Fruit fly (Drosophila melanogaster) whole organism, embryonic: ENCODE data around the gene RpS25.

Experiments
- Aef1 ChIP-seq: fragments of 200-800 bp; sonication (Bioruptor generic); IDR thresholded peaks from 3 replicates; pipeline ENCODE4 v1.3.6; 2022; ENCODE audit warnings: missing biosample characterization, missing genetic modification characterization
- B-H1 ChIP-seq: fragments of 200-800 bp; sonication (Bioruptor generic); IDR thresholded peaks from 3 replicates; pipeline ENCODE4 v1.3.6; 2022; ENCODE audit warnings: missing biosample characterization, missing genetic modification characterization
- CG10147 ChIP-seq: fragments of 200-800 bp; sonication (Bioruptor generic); optimal IDR thresholded peaks from 2 replicates; lab custom pipeline; 2019; ENCODE audit warnings: missing biosample characterization, mild to moderate bottlenecking, missing genetic modification characterization, moderate library complexity
- CG10366 ChIP-seq: fragments of 200-800 bp; sonication (Bioruptor generic); IDR thresholded peaks from 2 replicates; pipeline ENCODE4 v1.3.6; 2022; ENCODE audit warnings: missing biosample characterization, missing genetic modification characterization
- CG10543 ChIP-seq: fragments of 200-800 bp; sonication (Bioruptor generic); optimal IDR thresholded peaks from 3 replicates; lab custom pipeline; 2017; ENCODE audit warnings: missing biosample characterization, mild to moderate bottlenecking, missing genetic modification characterization, moderate library complexity
- CG11456 ChIP-seq: fragments of 200-800 bp; sonication (Bioruptor generic); IDR thresholded peaks from 3 replicates; pipeline ENCODE4 v1.3.6; 2022; ENCODE audit warnings: missing biosample characterization, missing genetic modification characterization
- CG11560 ChIP-seq: fragments of 200-800 bp; sonication (Bioruptor generic); IDR thresholded peaks from 3 replicates; pipeline ENCODE4 v1.3.6; 2022; ENCODE audit warnings: missing biosample characterization, missing genetic modification characterization
- CG12071 ChIP-seq: fragments of 200-800 bp; sonication (Bioruptor generic); optimal IDR thresholded peaks from 3 replicates; lab custom pipeline; 2018; ENCODE audit warnings: missing biosample characterization, mild to moderate bottlenecking, missing genetic modification characterization
- CG13894 ChIP-seq: fragments of 200-800 bp; sonication (Bioruptor generic); optimal IDR thresholded peaks from 3 replicates; lab custom pipeline; 2018; ENCODE audit warnings: missing biosample characterization, mild to moderate bottlenecking, missing genetic modification characterization, moderate library complexity
- CG14050 ChIP-seq: fragments of 200-800 bp; sonication (Bioruptor generic); IDR thresholded peaks from 3 replicates; pipeline ENCODE4 v1.3.6; 2022; ENCODE audit warnings: missing biosample characterization, missing genetic modification characterization
- CG15696 ChIP-seq: fragments of 200-800 bp; sonication (Bioruptor generic); optimal IDR thresholded peaks from 2 replicates; lab custom pipeline; 2019; ENCODE audit warnings: missing biosample characterization, mild to moderate bottlenecking, missing genetic modification characterization, moderate library complexity
- CG16813 ChIP-seq: fragments of 200-800 bp; sonication (Bioruptor generic); IDR thresholded peaks from 3 replicates; pipeline ENCODE4 v1.3.6; 2022; ENCODE audit warnings: missing biosample characterization, missing genetic modification characterization; ENCODE audit not compliant: partially characterized antibody
- CG18764 ChIP-seq: fragments of 200-800 bp; sonication (Bioruptor generic); optimal IDR thresholded peaks from 3 replicates; lab custom pipeline; 2016; ENCODE audit warnings: missing biosample characterization, missing genetic modification characterization
- CG3847 ChIP-seq: fragments of 200-800 bp; sonication (Bioruptor generic); IDR thresholded peaks from 2 replicates; pipeline ENCODE4 v1.3.6; 2022; ENCODE audit warnings: missing biosample characterization, missing genetic modification characterization
- CG42726 ChIP-seq: fragments of 200-800 bp; sonication (Bioruptor generic); IDR thresholded peaks from 2 replicates; pipeline ENCODE4 v1.3.6; 2022; ENCODE audit warnings: missing biosample characterization, missing genetic modification characterization; ENCODE audit not compliant: partially characterized antibody
- CG4820 ChIP-seq: fragments of 200-800 bp; sonication (Bioruptor generic); optimal IDR thresholded peaks from 3 replicates; lab custom pipeline; 2016; ENCODE audit warnings: missing biosample characterization, missing genetic modification characterization
- CoRest ChIP-seq: fragments of 200-800 bp; sonication (Bioruptor generic); optimal IDR thresholded peaks from 3 replicates; lab custom pipeline; 2018; ENCODE audit warnings: missing biosample characterization, mild to moderate bottlenecking, missing genetic modification characterization, moderate library complexity
- Doc2 ChIP-seq: fragments of 200-800 bp; sonication (Bioruptor generic); IDR thresholded peaks from 2 replicates; pipeline ENCODE4 v1.3.6; 2022; ENCODE audit warnings: missing biosample characterization, missing genetic modification characterization
- GATAe ChIP-seq: fragments of 200-800 bp; sonication (Bioruptor generic); conservative IDR thresholded peaks from 2 replicates; pipeline ENCODE4 v1.3.6; 2022; ENCODE audit warnings: missing biosample characterization, missing genetic modification characterization
- HLH54F ChIP-seq: fragments of 200-800 bp; sonication (Bioruptor generic); optimal IDR thresholded peaks from 3 replicates; lab custom pipeline; 2016; ENCODE audit warnings: missing biosample characterization, missing genetic modification characterization
- Hey ChIP-seq: fragments of 200-800 bp; sonication (Bioruptor generic); optimal IDR thresholded peaks from 3 replicates; lab custom pipeline; 2018; ENCODE audit warnings: missing biosample characterization, mild to moderate bottlenecking, missing genetic modification characterization
- MESR4 ChIP-seq: fragments of 200-800 bp; sonication (Bioruptor generic); optimal IDR thresholded peaks from 2 replicates; lab custom pipeline; 2018; ENCODE audit warnings: missing biosample characterization, mild to moderate bottlenecking, missing genetic modification characterization, moderate library complexity
- Med ChIP-seq: fragments of 200-800 bp; sonication (Bioruptor generic); peaks from one replicate; lab custom pipeline; 2016; ENCODE audit warnings: missing biosample characterization, missing genetic modification characterization, mild to moderate bottlenecking, inconsistent platforms, moderate library complexity
- Meics ChIP-seq: fragments of 200-800 bp; sonication (Bioruptor generic); optimal IDR thresholded peaks from 2 replicates; lab custom pipeline; 2017; ENCODE audit warnings: missing biosample characterization, mild to moderate bottlenecking, missing genetic modification characterization
- Mrtf ChIP-seq: fragments of 200-800 bp; sonication (Bioruptor generic); IDR thresholded peaks from 3 replicates; pipeline ENCODE4 v1.3.6; 2022; ENCODE audit warnings: missing biosample characterization, missing genetic modification characterization
- Opbp ChIP-seq: fragments of 200-800 bp; sonication (Bioruptor generic); IDR thresholded peaks from 3 replicates; pipeline ENCODE4 v1.3.6; 2022; ENCODE audit warnings: missing biosample characterization, missing genetic modification characterization; ENCODE audit not compliant: partially characterized antibody
- Ravus ChIP-seq: fragments of 200-800 bp; sonication (Bioruptor generic); IDR thresholded peaks from 2 replicates; pipeline ENCODE4 v1.3.6; 2022; ENCODE audit warnings: missing biosample characterization, missing genetic modification characterization
- Side ChIP-seq: fragments of 200-800 bp; sonication (Bioruptor generic); optimal IDR thresholded peaks from 2 replicates; lab custom pipeline; 2016; ENCODE audit warnings: missing biosample characterization, missing genetic modification characterization
- Spps ChIP-seq: fragments of 200-800 bp; sonication (Bioruptor generic); optimal IDR thresholded peaks from 2 replicates; lab custom pipeline; 2018; ENCODE audit warnings: missing biosample characterization, mild to moderate bottlenecking, missing genetic modification characterization
- Taf1 ChIP-seq: fragments of 200-800 bp; sonication (Bioruptor generic); IDR thresholded peaks from 2 replicates; pipeline ENCODE4 v1.3.6; 2022; ENCODE audit warnings: missing biosample characterization, missing genetic modification characterization
- ato ChIP-seq: fragments of 200-800 bp; sonication (Bioruptor generic); IDR thresholded peaks from 2 replicates; pipeline ENCODE4 v1.3.6; 2022; ENCODE audit warnings: missing biosample characterization, missing genetic modification characterization; ENCODE audit not compliant: partially characterized antibody
- bsh ChIP-seq, 2 experiments: fragments of 200-800 bp; sonication (Bioruptor generic); optimal IDR thresholded peaks; 2 replicates each; lab custom pipeline; 2017 to 2018; ENCODE audit warnings: mild to moderate bottlenecking in 2 of 2, missing biosample characterization in 2 of 2, missing genetic modification characterization in 2 of 2, moderate library complexity in 1 of 2
- crc ChIP-seq: fragments of 200-800 bp; sonication (Bioruptor generic); optimal IDR thresholded peaks from 2 replicates; lab custom pipeline; 2016; ENCODE audit warnings: missing biosample characterization, missing genetic modification characterization
- da ChIP-seq: fragments of 200-800 bp; sonication (Bioruptor generic); optimal IDR thresholded peaks from 2 replicates; lab custom pipeline; 2016; ENCODE audit warnings: missing biosample characterization, missing genetic modification characterization
- eyg ChIP-seq: fragments of 200-800 bp; sonication (Bioruptor generic); optimal IDR thresholded peaks from 3 replicates; lab custom pipeline; 2016; ENCODE audit warnings: missing biosample characterization, missing genetic modification characterization
- fd96Cb ChIP-seq: fragments of 200-800 bp; sonication (Bioruptor generic); optimal IDR thresholded peaks from 2 replicates; lab custom pipeline; 2018; ENCODE audit warnings: missing biosample characterization, mild to moderate bottlenecking, missing genetic modification characterization, moderate library complexity
- gcm2 ChIP-seq: fragments of 200-800 bp; sonication (Bioruptor generic); optimal IDR thresholded peaks from 2 replicates; lab custom pipeline; 2016; ENCODE audit warnings: missing biosample characterization, missing genetic modification characterization
- her ChIP-seq: fragments of 200-800 bp; sonication (Bioruptor generic); optimal IDR thresholded peaks from 2 replicates; lab custom pipeline; 2016; ENCODE audit warnings: missing biosample characterization, missing genetic modification characterization
- klu ChIP-seq: fragments of 200-800 bp; sonication (Bioruptor generic); IDR thresholded peaks from 2 replicates; pipeline ENCODE4 v1.3.6; 2022; ENCODE audit warnings: missing biosample characterization, missing genetic modification characterization
- knrl ChIP-seq: fragments of 200-800 bp; sonication (Bioruptor generic); IDR thresholded peaks from 3 replicates; pipeline ENCODE4 v1.3.6; 2022; ENCODE audit warnings: missing biosample characterization, missing genetic modification characterization; ENCODE audit not compliant: partially characterized antibody
- lbe ChIP-seq: fragments of 200-800 bp; sonication (Bioruptor generic); optimal IDR thresholded peaks from 2 replicates; lab custom pipeline; 2016; ENCODE audit warnings: missing biosample characterization, mild to moderate bottlenecking, missing genetic modification characterization
- pb ChIP-seq: fragments of 200-800 bp; sonication (Bioruptor generic); optimal IDR thresholded peaks from 3 replicates; lab custom pipeline; 2016; ENCODE audit warnings: missing biosample characterization, missing genetic modification characterization
- seq ChIP-seq: fragments of 200-800 bp; sonication (Bioruptor generic); IDR thresholded peaks from 2 replicates; pipeline ENCODE4 v1.3.6; 2022; ENCODE audit warnings: missing biosample characterization, missing genetic modification characterization
- sim ChIP-seq: fragments of 200-800 bp; sonication (Bioruptor generic); IDR thresholded peaks from 2 replicates; pipeline ENCODE4 v1.3.6; 2022; ENCODE audit warnings: missing biosample characterization, missing genetic modification characterization
- so ChIP-seq: fragments of 200-800 bp; sonication (Bioruptor generic); IDR thresholded peaks from 3 replicates; pipeline ENCODE4 v1.3.6; 2022; ENCODE audit warnings: missing biosample characterization, missing genetic modification characterization
- ttk ChIP-seq: fragments of 200-800 bp; sonication (Bioruptor generic); IDR thresholded peaks from 2 replicates; pipeline ENCODE4 v2.1.2; 2022; ENCODE audit warnings: missing biosample characterization, missing genetic modification characterization
- vnd ChIP-seq: fragments of 200-800 bp; sonication (Bioruptor generic); IDR thresholded peaks from 3 replicates; pipeline ENCODE4 v1.3.6; 2022; ENCODE audit warnings: missing biosample characterization, missing genetic modification characterization; ENCODE audit not compliant: partially characterized antibody
- zfh2 ChIP-seq: fragments of 200-800 bp; sonication (Bioruptor generic); optimal IDR thresholded peaks from 2 replicates; lab custom pipeline; 2016; ENCODE audit warnings: missing biosample characterization, missing genetic modification characterization

Gene RpS25

DNA sequence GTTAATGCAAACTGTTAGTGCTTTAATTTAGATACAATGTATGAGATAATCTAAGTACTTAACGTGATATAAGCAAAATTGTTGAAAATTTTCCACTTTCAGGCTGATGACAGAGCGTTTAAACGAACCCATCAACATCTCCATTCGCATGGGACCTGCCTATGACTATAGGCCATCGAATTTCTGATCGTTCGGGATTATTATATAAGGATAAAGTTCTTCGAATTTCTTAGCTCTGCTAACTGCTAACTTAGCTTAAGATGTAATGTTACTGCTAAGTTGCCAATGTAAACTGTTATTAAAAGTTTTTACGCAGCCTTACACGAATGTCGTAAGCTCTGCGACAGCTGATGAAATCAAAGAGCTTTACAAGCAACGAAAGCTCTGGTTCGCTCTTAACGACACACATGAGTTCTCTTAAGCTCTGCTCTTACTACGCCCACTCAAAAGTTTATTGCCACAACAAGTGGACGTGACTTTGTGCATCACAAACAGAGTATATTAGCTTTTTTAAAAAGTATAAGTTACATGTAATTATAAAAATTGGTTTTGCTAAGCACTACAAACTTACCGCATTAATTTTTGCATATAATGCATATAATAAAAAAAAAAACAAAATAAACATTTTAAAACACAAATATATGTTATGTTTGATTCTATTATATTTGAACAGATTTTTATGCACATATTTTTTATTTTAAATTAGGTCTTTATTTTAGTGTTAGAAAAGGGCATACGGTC, 19.3 kb downstream of the RpS25 start (continued):
- TF ChIP-seq CG18764 (GFP tag; lab: Kevin White, UChicago) (peak; percentile 95), Opbp (no peak), Spps (tag; lab: Kevin White, UChicago) (peak; percentile 94), fd96Cb (tag; lab: Kevin White, UChicago) (peak; percentile 99), Ravus (peak; percentile 94), vnd (GFP tag; lab: Robert Waterston, UW) (no peak), HLH54F (peak; percentile 92), CG14050 (GFP tag; lab: Robert Waterston, UW) (peak; percentile 97), CG3847 (GFP tag; lab: Robert Waterston, UW) (peak; percentile 98), Aef1 (GFP tag; lab: Robert Waterston, UW) (peak; percentile 98), CG13894 (tag; lab: Kevin White, UChicago) (peak; percentile 98), CG11560 (tag; lab: Robert Waterston, UW) (peak; percentile 93), sim (GFP tag; lab: Robert Waterston, UW) (peak; percentile 92), CG12071 (GFP tag; lab: Kevin White, UChicago) (peak; percentile 91), lbe (peak; percentile 85), CG42726 (GFP tag; lab: Robert Waterston, UW) (no peak), knrl (GFP tag; lab: Robert Waterston, UW) (no peak), B-H1 (peak; percentile 98), klu (GFP tag; lab: Robert Waterston, UW) (peak; percentile 99), Taf1 (GFP tag; lab: Robert Waterston, UW) (peak; percentile 94), seq (GFP tag; lab: Robert Waterston, UW) (peak; percentile 98), CG15696 (tag; lab: Kevin White, UChicago) (peak; percentile 90), pb (GFP tag; lab: Kevin White, UChicago) (no peak), crc (GFP tag; lab: Kevin White, UChicago) (peak; percentile 65), Side (peak; percentile 59), CoRest (tag; lab: Kevin White, UChicago) (peak; percentile 100), so (GFP tag; lab: Robert Waterston, UW) (peak; percentile 98), CG10366 (GFP tag; lab: Robert Waterston, UW) (peak; percentile 97)

dm6 chr3R:11195792-11196191, 20.3 kb downstream of the RpS25 start, which contains the start of gene CG18577:
CG18577 (plus strand) TSS chr3R:11196092.
- TF ChIP-seq zfh2 (GFP tag; lab: Kevin White, UChicago): no peak
- no peak for TF ChIP-seq CG10147
- no peak for TF ChIP-seq CG16813 (GFP tag; lab: Robert Waterston, UW)
- TF ChIP-seq bsh (GFP tag; optimal IDR thresholded peaks at IDR 0.05; lab: Kevin White, UChicago): no peak
- no peak for TF ChIP-seq MESR4
- TF ChIP-seq her (GFP tag; lab: Kevin White, UChicago): no peak
- TF ChIP-seq Mrtf (GFP tag; lab: Robert Waterston, UW): no peak
- TF ChIP-seq GATAe (GFP tag; lab: Robert Waterston, UW): peak; percentile 18; the same call in 1 of the 2 replicates
- TF ChIP-seq CG10543 (GFP tag; lab: Kevin White, UChicago): no peak
- no peak for TF ChIP-seq gcm2
- TF ChIP-seq Doc2 (GFP tag; lab: Robert Waterston, UW): no peak
- TF ChIP-seq Meics (GFP tag; lab: Kevin White, UChicago): peak; percentile 55
- peak; percentile 87 for TF ChIP-seq Med
- no peak for TF ChIP-seq ttk (GFP tag; lab: Robert Waterston, UW)
- no peak for TF ChIP-seq eyg (GFP tag; lab: Kevin White, UChicago)
- TF ChIP-seq CG11456 (GFP tag; lab: Robert Waterston, UW): 0 out of 3 replicates have a peak, but pooled peaks have one; percentile 5
- TF ChIP-seq CG4820 (GFP tag; lab: Kevin White, UChicago): no peak
- TF ChIP-seq ato (GFP tag; lab: Robert Waterston, UW): no peak
- peak; percentile 41 for TF ChIP-seq Hey
- TF ChIP-seq da (GFP tag; lab: Kevin White, UChicago): no peak
- TF ChIP-seq, all 482 proteins: peak for 5
